Worm (Caenorhabditis elegans) whole organism, young adult: ENCODE measurements around the gene thn-6.

ENCODE experiments used
- C17E4.6 ChIP-seq: fragments of 200-800 bp; sonication (Bioruptor generic); IDR thresholded peaks from 2 replicates; pipeline ENCODE4 v1.3.6; 2022; ENCODE audit warnings: missing genetic modification reagents, missing genetic modification characterization, missing compliant biosample characterization
- F49E8.2 ChIP-seq: sonication (generic microtip); optimal IDR thresholded peaks from 3 replicates; lab custom pipeline; 2017; ENCODE audit warnings: missing genetic modification characterization, mild to moderate bottlenecking, missing compliant biosample characterization, antibody characterized with exemption, moderate library complexity; ENCODE audit not compliant: insufficient read depth
- F52B5.7 ChIP-seq: sonication (generic microtip); optimal IDR thresholded peaks from 2 replicates; lab custom pipeline; 2016; ENCODE audit warnings: mild to moderate bottlenecking, missing genetic modification characterization, missing compliant biosample characterization
- T07F8.4 ChIP-seq: sonication (generic microtip); optimal IDR thresholded peaks from 2 replicates; lab custom pipeline; 2016; ENCODE audit warnings: mild to moderate bottlenecking, missing genetic modification characterization, moderate library complexity, missing compliant biosample characterization
- Y56A3A.18 ChIP-seq: fragments of 200-800 bp; sonication (Bioruptor generic); IDR thresholded peaks from 2 replicates; pipeline ENCODE4 v1.3.6; 2022; ENCODE audit warnings: missing genetic modification reagents, missing genetic modification characterization, missing compliant biosample characterization
- Y79H2A.3 ChIP-seq: fragments of 200-800 bp; sonication (Bioruptor generic); conservative IDR thresholded peaks from 2 replicates; pipeline ENCODE4 v1.3.6; 2022; ENCODE audit warnings: missing genetic modification reagents, missing genetic modification characterization, missing compliant biosample characterization
- aptf-2 ChIP-seq: fragments of 200-800 bp; sonication (Bioruptor generic); conservative IDR thresholded peaks from 2 replicates; pipeline ENCODE4 v1.3.6; 2022; ENCODE audit warnings: missing genetic modification reagents, missing genetic modification characterization, missing compliant biosample characterization
- aptf-3 ChIP-seq: fragments of 200-800 bp; sonication (Bioruptor generic); IDR thresholded peaks from 2 replicates; pipeline ENCODE4 v1.3.6; 2022; ENCODE audit warnings: missing genetic modification characterization, missing compliant biosample characterization
- athp-1 ChIP-seq: sonication (generic microtip); optimal IDR thresholded peaks from 2 replicates; lab custom pipeline; 2017; ENCODE audit warnings: mild to moderate bottlenecking, missing genetic modification characterization, missing compliant biosample characterization
- ccch-3 ChIP-seq: fragments of 200-800 bp; sonication (Bioruptor generic); optimal IDR thresholded peaks from 2 replicates; lab custom pipeline; 2018; ENCODE audit warnings: mild to moderate bottlenecking, missing genetic modification characterization, missing compliant biosample characterization
- ceh-27 ChIP-seq: fragments of 200-800 bp; sonication (Bioruptor generic); optimal IDR thresholded peaks from 2 replicates; lab custom pipeline; 2018; ENCODE audit warnings: mild to moderate bottlenecking, missing genetic modification characterization, moderate library complexity, missing compliant biosample characterization
- die-1 ChIP-seq: sonication (generic microtip); optimal IDR thresholded peaks from 2 replicates; lab custom pipeline; 2016; ENCODE audit warnings: missing genotype, mild to moderate bottlenecking, missing genetic modification characterization, missing compliant biosample characterization
- dox-1 ChIP-seq: fragments of 200-800 bp; sonication (Bioruptor generic); IDR thresholded peaks from 2 replicates; pipeline ENCODE4 v1.3.6; 2022; ENCODE audit warnings: missing genetic modification reagents, missing genetic modification characterization, missing compliant biosample characterization
- dpff-1 ChIP-seq: sonication (generic microtip); optimal IDR thresholded peaks from 2 replicates; lab custom pipeline; 2017; ENCODE audit warnings: mild to moderate bottlenecking, missing genetic modification characterization, missing compliant biosample characterization
- egrh-3 ChIP-seq: fragments of 200-800 bp; sonication (Bioruptor generic); IDR thresholded peaks from 2 replicates; pipeline ENCODE4 v1.3.6; 2022; ENCODE audit warnings: missing genetic modification reagents, missing genetic modification characterization, missing compliant biosample characterization
- him-1 ChIP-seq: sonication (generic microtip); optimal IDR thresholded peaks from 2 replicates; lab custom pipeline; 2016; ENCODE audit warnings: missing genotype, missing genetic modification reagents, missing genetic modification characterization, missing compliant biosample characterization
- hlh-26 ChIP-seq: fragments of 200-800 bp; sonication (Bioruptor generic); conservative IDR thresholded peaks from 2 replicates; pipeline ENCODE4 v1.3.6; 2022; ENCODE audit warnings: missing genetic modification reagents, missing genetic modification characterization, missing compliant biosample characterization
- hrde-1 ChIP-seq: sonication (generic microtip); optimal IDR thresholded peaks from 2 replicates; lab custom pipeline; 2016; ENCODE audit warnings: missing genetic modification characterization, mild to moderate bottlenecking, missing compliant biosample characterization, moderate library complexity, missing genotype, missing genetic modification reagents, borderline replicate concordance
- lag-1 ChIP-seq: fragments of 200-800 bp; sonication (Bioruptor generic); IDR thresholded peaks from 2 replicates; pipeline ENCODE4 v1.3.6; 2022; ENCODE audit warnings: missing genetic modification reagents, missing genetic modification characterization, missing compliant biosample characterization
- lin-40 ChIP-seq: sonication (generic microtip); optimal IDR thresholded peaks from 2 replicates; lab custom pipeline; 2016; ENCODE audit warnings: missing genetic modification characterization, mild to moderate bottlenecking, missing compliant biosample characterization, missing genotype, missing genetic modification reagents
- madf-10 ChIP-seq: sonication (generic microtip); optimal IDR thresholded peaks from 2 replicates; lab custom pipeline; 2016; ENCODE audit warnings: mild to moderate bottlenecking, missing genetic modification characterization, missing compliant biosample characterization
- mcd-1 ChIP-seq: fragments of 200-800 bp; sonication (Bioruptor generic); IDR thresholded peaks from 2 replicates; pipeline ENCODE4 v1.3.6; 2022; ENCODE audit warnings: missing genetic modification reagents, missing genetic modification characterization, missing compliant biosample characterization
- nhr-120 ChIP-seq: fragments of 200-800 bp; sonication (Bioruptor generic); IDR thresholded peaks from 2 replicates; pipeline ENCODE4 v1.3.6; 2022; ENCODE audit warnings: missing genetic modification characterization, missing compliant biosample characterization
- nhr-80 ChIP-seq: sonication (generic microtip); optimal IDR thresholded peaks from 2 replicates; lab custom pipeline; 2016; ENCODE audit warnings: missing genetic modification characterization, missing compliant biosample characterization
- nhr-90 ChIP-seq: sonication (generic microtip); optimal IDR thresholded peaks from 2 replicates; lab custom pipeline; 2016; ENCODE audit warnings: missing genotype, mild to moderate bottlenecking, missing genetic modification characterization, missing compliant biosample characterization
- sea-2 ChIP-seq: fragments of 200-800 bp; sonication (Bioruptor generic); IDR thresholded peaks from 2 replicates; pipeline ENCODE4 v1.3.6; 2022; ENCODE audit warnings: missing genetic modification characterization, missing compliant biosample characterization
- snpc-1.1 ChIP-seq: sonication (generic microtip); optimal IDR thresholded peaks from 2 replicates; lab custom pipeline; 2017; ENCODE audit warnings: missing genetic modification characterization, mild to moderate bottlenecking, missing compliant biosample characterization, antibody characterized with exemption, moderate library complexity, missing genotype, missing genetic modification reagents; ENCODE audit not compliant: insufficient read depth
- snpc-3.4 ChIP-seq: sonication (generic microtip); optimal IDR thresholded peaks from 2 replicates; lab custom pipeline; 2017; ENCODE audit warnings: missing genetic modification characterization, mild to moderate bottlenecking, missing compliant biosample characterization, antibody characterized with exemption, moderate library complexity, missing genotype, missing genetic modification reagents
- zfh-2 ChIP-seq: fragments of 200-800 bp; sonication (Bioruptor generic); conservative IDR thresholded peaks from 2 replicates; pipeline ENCODE4 v1.3.6; 2022; ENCODE audit warnings: missing genetic modification reagents, missing genetic modification characterization, missing compliant biosample characterization
- ztf-25 ChIP-seq: fragments of 200-800 bp; sonication (Bioruptor generic); IDR thresholded peaks from 2 replicates; pipeline ENCODE4 v1.3.6; 2022; ENCODE audit warnings: missing genetic modification reagents, missing genetic modification characterization, missing compliant biosample characterization

The thn-6 gene

ce11 chrIV:5188051-5188450 is 40.7 kb upstream of the thn-6 start (continued):
- TF ChIP-seq egrh-3 (GFP tag; lab: Robert Waterston, UW) (no peak), him-1 (tag; lab: Kevin White, UChicago) (no peak), aptf-3 (no peak)

- no peak for TF ChIP-seq F52B5.7 (tag; lab: Kevin White, UChicago)
- no peak for TF ChIP-seq T07F8.4 (tag; lab: Kevin White, UChicago)
- no peak for TF ChIP-seq mcd-1
- no peak for TF ChIP-seq lin-40 (tag; lab: Kevin White, UChicago)
- no peak for TF ChIP-seq F49E8.2 (tag; lab: Kevin White, UChicago)
- no peak for TF ChIP-seq sea-2 (GFP tag; lab: Robert Waterston, UW)
- TF ChIP-seq madf-10 (tag; lab: Kevin White, UChicago) = no peak
- no peak for TF ChIP-seq nhr-90 (tag; lab: Kevin White, UChicago)
- TF ChIP-seq snpc-1.1 (tag; lab: Kevin White, UChicago) = no peak
- TF ChIP-seq zfh-2 (GFP tag; lab: Robert Waterston, UW) = no peak
- TF ChIP-seq dpff-1 = no peak
These were observed 33.2 kb upstream of the thn-6 start, which contains the start of gene gpa-18 for ce11 chrIV:5195531-5195930. gpa-18 (minus strand) TSS chrIV:5195631.

- TF ChIP-seq athp-1 = no peak
- TF ChIP-seq C17E4.6 (GFP tag; lab: Robert Waterston, UW) = no peak
- no peak for TF ChIP-seq nhr-120 (GFP tag; lab: Robert Waterston, UW)
- no peak for TF ChIP-seq dox-1 (GFP tag; lab: Robert Waterston, UW)
- TF ChIP-seq mcd-1 = no peak
- no peak for TF ChIP-seq nhr-90 (tag; lab: Kevin White, UChicago)
- no peak for TF ChIP-seq snpc-3.4 (tag; lab: Kevin White, UChicago)
- TF ChIP-seq hrde-1 = no peak
These were observed 27.9 kb upstream of the thn-6 start for ce11 chrIV:5200813-5201212.

- TF ChIP-seq Y79H2A.3 (no peak), lag-1 (GFP tag; lab: Robert Waterston, UW) (no peak), snpc-1.1 (tag; lab: Kevin White, UChicago) (no peak), ccch-3 (GFP tag; lab: Kevin White, UChicago) (no peak), ceh-27 (GFP tag; lab: Kevin White, UChicago) (no peak), C17E4.6 (GFP tag; lab: Robert Waterston, UW) (no peak)
These were observed 26.1 kb upstream of the thn-6 start for ce11 chrIV:5202575-5202974.

- TF ChIP-seq C17E4.6 (GFP tag; lab: Robert Waterston, UW) (no peak), die-1 (tag; lab: Kevin White, UChicago) (no peak), Y56A3A.18 (GFP tag; lab: Robert Waterston, UW) (no peak), lin-40 (tag; lab: Kevin White, UChicago) (no peak), ztf-25 (GFP tag; lab: Robert Waterston, UW) (no peak), aptf-2 (no peak), nhr-80 (tag; lab: Kevin White, UChicago) (no peak), hlh-26 (GFP tag; lab: Robert Waterston, UW) (no peak), F52B5.7 (tag; lab: Kevin White, UChicago) (no peak), Y79H2A.3 (no peak)
These were observed 24.1 kb upstream of the thn-6 start, which contains the start of gene tni-4 for ce11 chrIV:5204573-5204972. tni-4 (plus strand) TSS chrIV:5204591.
